Fruit fly (Drosophila melanogaster) whole organism, embryonic: Measurements from ENCODE around the gene UQCR-14.

Source experiments
- BtbVII ChIP-seq: fragments of 200-800 bp; sonication (Bioruptor generic); optimal IDR thresholded peaks from 3 replicates; lab custom pipeline; 2017; ENCODE audit warnings: missing biosample characterization, mild to moderate bottlenecking, missing genetic modification characterization
- C15 ChIP-seq: fragments of 200-800 bp; sonication (Bioruptor generic); IDR thresholded peaks from 3 replicates; pipeline ENCODE4 v1.3.6; 2022; ENCODE audit warnings: missing biosample characterization, missing genetic modification characterization
- CG11504 ChIP-seq: fragments of 200-800 bp; sonication (Bioruptor generic); optimal IDR thresholded peaks from 3 replicates; lab custom pipeline; 2019; ENCODE audit warnings: missing biosample characterization, mild to moderate bottlenecking, missing genetic modification characterization, moderate library complexity
- CG12104 ChIP-seq: fragments of 200-800 bp; sonication (Bioruptor generic); optimal IDR thresholded peaks from 3 replicates; lab custom pipeline; 2016; ENCODE audit warnings: missing biosample characterization, missing genetic modification characterization
- CG12299 ChIP-seq: fragments of 200-800 bp; sonication (Bioruptor generic); optimal IDR thresholded peaks from 2 replicates; lab custom pipeline; 2018; ENCODE audit warnings: missing biosample characterization, mild to moderate bottlenecking, missing genetic modification characterization
- CG12769 ChIP-seq: fragments of 200-800 bp; sonication (Bioruptor generic); optimal IDR thresholded peaks from 2 replicates; lab custom pipeline; 2019; ENCODE audit warnings: missing biosample characterization, mild to moderate bottlenecking, missing genetic modification characterization, moderate library complexity
- CG13775 ChIP-seq: fragments of 200-800 bp; sonication (Bioruptor generic); optimal IDR thresholded peaks from 3 replicates; lab custom pipeline; 2017; ENCODE audit warnings: missing biosample characterization, mild to moderate bottlenecking, missing genetic modification characterization
- CG1647 ChIP-seq: fragments of 200-800 bp; sonication (Bioruptor generic); optimal IDR thresholded peaks from 3 replicates; lab custom pipeline; 2016; ENCODE audit warnings: missing biosample characterization, missing genetic modification characterization
- CG18764 ChIP-seq: fragments of 200-800 bp; sonication (Bioruptor generic); optimal IDR thresholded peaks from 3 replicates; lab custom pipeline; 2016; ENCODE audit warnings: missing biosample characterization, missing genetic modification characterization
- CG2875 ChIP-seq: fragments of 200-800 bp; sonication (Bioruptor generic); optimal IDR thresholded peaks from 2 replicates; lab custom pipeline; 2017; ENCODE audit warnings: missing biosample characterization, mild to moderate bottlenecking, missing genetic modification characterization, missing genetic modification reagents
- CG30431 ChIP-seq: fragments of 200-800 bp; sonication (Bioruptor generic); optimal IDR thresholded peaks from 2 replicates; lab custom pipeline; 2017; ENCODE audit warnings: missing biosample characterization, missing genetic modification characterization
- CG3065 ChIP-seq: fragments of 200-800 bp; sonication (Bioruptor generic); optimal IDR thresholded peaks from 2 replicates; lab custom pipeline; 2016; ENCODE audit warnings: missing biosample characterization, missing genetic modification characterization
- CG31365 ChIP-seq: fragments of 200-800 bp; sonication (Bioruptor generic); optimal IDR thresholded peaks from 2 replicates; lab custom pipeline; 2018; ENCODE audit warnings: missing biosample characterization, mild to moderate bottlenecking, missing genetic modification characterization
- CG3163 ChIP-seq: fragments of 200-800 bp; sonication (Bioruptor generic); optimal IDR thresholded peaks from 3 replicates; lab custom pipeline; 2016; ENCODE audit warnings: missing biosample characterization, missing genetic modification characterization
- CG34422 ChIP-seq: fragments of 200-800 bp; sonication (Bioruptor generic); IDR thresholded peaks from 3 replicates; pipeline ENCODE4 v1.3.6; 2022; ENCODE audit warnings: missing biosample characterization, missing genetic modification characterization
- CG3838 ChIP-seq: fragments of 200-800 bp; sonication (Bioruptor generic); optimal IDR thresholded peaks from 3 replicates; lab custom pipeline; 2016; ENCODE audit warnings: missing biosample characterization, missing genetic modification characterization
- CG3995 ChIP-seq: fragments of 200-800 bp; sonication (Bioruptor generic); optimal IDR thresholded peaks from 3 replicates; lab custom pipeline; 2016; ENCODE audit warnings: missing biosample characterization, missing genetic modification characterization
- CG4404 ChIP-seq: fragments of 200-800 bp; sonication (Bioruptor generic); IDR thresholded peaks from 2 replicates; pipeline ENCODE4 v1.3.6; 2022; ENCODE audit warnings: missing biosample characterization, missing genetic modification characterization
- CG4707 ChIP-seq: fragments of 200-800 bp; sonication (Bioruptor generic); optimal IDR thresholded peaks from 2 replicates; lab custom pipeline; 2018; ENCODE audit warnings: missing biosample characterization, mild to moderate bottlenecking, missing genetic modification characterization, moderate library complexity
- CG4730 ChIP-seq: fragments of 200-800 bp; sonication (Bioruptor generic); IDR thresholded peaks from 2 replicates; pipeline ENCODE4 v1.3.6; 2022; ENCODE audit warnings: missing biosample characterization, missing genetic modification characterization
- CG6683 ChIP-seq: fragments of 200-800 bp; sonication (Bioruptor generic); optimal IDR thresholded peaks from 2 replicates; lab custom pipeline; 2017; ENCODE audit warnings: missing biosample characterization, mild to moderate bottlenecking, missing genetic modification characterization, missing genetic modification reagents
- CG7357 ChIP-seq: fragments of 200-800 bp; sonication (Bioruptor generic); IDR thresholded peaks from 3 replicates; pipeline ENCODE4 v1.3.6; 2022; ENCODE audit warnings: missing biosample characterization, missing genetic modification characterization
- CG7839 ChIP-seq: fragments of 200-800 bp; sonication (Bioruptor generic); optimal IDR thresholded peaks from 3 replicates; lab custom pipeline; 2018; ENCODE audit warnings: missing biosample characterization, mild to moderate bottlenecking, missing genetic modification characterization, moderate library complexity
- Dip3 ChIP-seq: fragments of 200-800 bp; sonication (Bioruptor generic); optimal IDR thresholded peaks from 3 replicates; lab custom pipeline; 2016; ENCODE audit warnings: missing biosample characterization, missing genetic modification characterization
- H2.0 ChIP-seq: fragments of 200-800 bp; sonication (Bioruptor generic); IDR thresholded peaks from 2 replicates; pipeline ENCODE4 v1.3.6; 2022; ENCODE audit warnings: missing biosample characterization, missing genetic modification characterization
- Hmx ChIP-seq: fragments of 200-800 bp; sonication (Bioruptor generic); optimal IDR thresholded peaks from 2 replicates; lab custom pipeline; 2016; ENCODE audit warnings: missing biosample characterization, missing genetic modification characterization
- Hr3 ChIP-seq: fragments of 200-800 bp; sonication (Bioruptor generic); optimal IDR thresholded peaks from 3 replicates; lab custom pipeline; 2016; ENCODE audit warnings: missing biosample characterization, missing genetic modification characterization
- Mad ChIP-seq: fragments of 200-800 bp; sonication (Bioruptor generic); optimal IDR thresholded peaks from 2 replicates; lab custom pipeline; 2016; ENCODE audit warnings: missing biosample characterization, missing genetic modification characterization
- Nf-YB ChIP-seq: fragments of 200-800 bp; sonication (Bioruptor generic); optimal IDR thresholded peaks from 3 replicates; lab custom pipeline; 2019; ENCODE audit warnings: missing biosample characterization, mild to moderate bottlenecking, missing genetic modification characterization, moderate library complexity
- NfI ChIP-seq: fragments of 200-800 bp; sonication (Bioruptor generic); optimal IDR thresholded peaks from 3 replicates; lab custom pipeline; 2018; ENCODE audit warnings: missing biosample characterization, mild to moderate bottlenecking, missing genetic modification characterization, moderate library complexity
- bab2 ChIP-seq: fragments of 200-800 bp; sonication (Bioruptor generic); optimal IDR thresholded peaks from 2 replicates; lab custom pipeline; 2016; ENCODE audit warnings: missing biosample characterization, missing genetic modification characterization
- da ChIP-seq: fragments of 200-800 bp; sonication (Bioruptor generic); optimal IDR thresholded peaks from 2 replicates; lab custom pipeline; 2016; ENCODE audit warnings: missing biosample characterization, missing genetic modification characterization
- dimm ChIP-seq: fragments of 200-800 bp; sonication (Bioruptor generic); IDR thresholded peaks from 2 replicates; pipeline ENCODE4 v1.3.6; 2022; ENCODE audit warnings: missing biosample characterization, missing genetic modification characterization
- disco-r ChIP-seq: fragments of 200-800 bp; sonication (Bioruptor generic); optimal IDR thresholded peaks from 2 replicates; lab custom pipeline; 2016; ENCODE audit warnings: missing biosample characterization, missing genetic modification characterization
- dpn ChIP-seq, 2 experiments: fragments of 200-800 bp; sonication (Bioruptor generic); optimal IDR thresholded peaks; 3 replicates each; lab custom pipeline; 2016; ENCODE audit warnings: missing biosample characterization in 2 of 2, missing genetic modification characterization in 2 of 2
- gcm ChIP-seq: fragments of 200-800 bp; sonication (Bioruptor generic); optimal IDR thresholded peaks from 2 replicates; lab custom pipeline; 2019; ENCODE audit warnings: missing biosample characterization, mild to moderate bottlenecking, missing genetic modification characterization, moderate library complexity
- gem ChIP-seq: fragments of 200-800 bp; sonication (Bioruptor generic); optimal IDR thresholded peaks from 2 replicates; lab custom pipeline; 2019; ENCODE audit warnings: missing biosample characterization, mild to moderate bottlenecking, missing genetic modification characterization, moderate library complexity
- hb ChIP-seq: fragments of 200-800 bp; sonication (Bioruptor generic); IDR thresholded peaks from 3 replicates; pipeline ENCODE4 v1.3.6; 2022; ENCODE audit warnings: missing biosample characterization, missing genetic modification characterization; ENCODE audit not compliant: partially characterized antibody
- kay ChIP-seq: fragments of 200-800 bp; sonication (Bioruptor generic); optimal IDR thresholded peaks from 2 replicates; lab custom pipeline; 2016; ENCODE audit warnings: missing biosample characterization, missing genetic modification characterization
- mirr ChIP-seq: fragments of 200-800 bp; sonication (Bioruptor generic); optimal IDR thresholded peaks from 3 replicates; lab custom pipeline; 2018; ENCODE audit warnings: missing biosample characterization, mild to moderate bottlenecking, missing genetic modification characterization
- psq ChIP-seq: fragments of 200-800 bp; sonication (Bioruptor generic); optimal IDR thresholded peaks from 2 replicates; lab custom pipeline; 2017; ENCODE audit warnings: missing biosample characterization, missing genetic modification characterization
- rib ChIP-seq: fragments of 200-800 bp; sonication (Bioruptor generic); IDR thresholded peaks from 2 replicates; pipeline ENCODE4 v1.3.6; 2022; ENCODE audit warnings: missing biosample characterization, missing genetic modification characterization
- run ChIP-seq: fragments of 200-800 bp; sonication (Bioruptor generic); optimal IDR thresholded peaks from 3 replicates; lab custom pipeline; 2018; ENCODE audit warnings: missing biosample characterization, mild to moderate bottlenecking, missing genetic modification characterization
- slp2 ChIP-seq: fragments of 200-800 bp; sonication (Bioruptor generic); optimal IDR thresholded peaks from 2 replicates; lab custom pipeline; 2016; ENCODE audit warnings: missing biosample characterization, missing genetic modification characterization
- sr ChIP-seq: fragments of 200-800 bp; sonication (Bioruptor generic); IDR thresholded peaks from 3 replicates; pipeline ENCODE4 v1.3.6; 2022; ENCODE audit warnings: missing biosample characterization, missing genetic modification characterization
- tin ChIP-seq: fragments of 200-800 bp; sonication (Bioruptor generic); optimal IDR thresholded peaks from 3 replicates; lab custom pipeline; 2016; ENCODE audit warnings: missing biosample characterization, missing genetic modification characterization
- tll ChIP-seq, 2 experiments: fragments of 200-800 bp in 1 of 2; fragments of >200 bp in 1 of 2; sonication (Bioruptor generic) in 1 of 2; optimal IDR thresholded peaks; 2 replicates each; lab custom pipeline; 2017 to 2019; ENCODE audit warnings: missing biosample characterization in 2 of 2, missing genetic modification characterization in 2 of 2, mild to moderate bottlenecking in 1 of 2, moderate library complexity in 1 of 2
- tna ChIP-seq: fragments of 200-800 bp; sonication (Bioruptor generic); IDR thresholded peaks from 2 replicates; pipeline ENCODE4 v1.3.6; 2022; ENCODE audit warnings: missing biosample characterization, missing genetic modification characterization; ENCODE audit not compliant: partially characterized antibody
- vvl ChIP-seq: fragments of 200-800 bp; sonication (Bioruptor generic); IDR thresholded peaks from 2 replicates; pipeline ENCODE4 v1.3.6; 2022; ENCODE audit warnings: missing biosample characterization, missing genetic modification characterization
- zen ChIP-seq: fragments of 200-800 bp; sonication (Bioruptor generic); optimal IDR thresholded peaks from 3 replicates; lab custom pipeline; 2018; ENCODE audit warnings: missing biosample characterization, mild to moderate bottlenecking, missing genetic modification characterization, moderate library complexity
- zfh2 ChIP-seq: fragments of 200-800 bp; sonication (Bioruptor generic); optimal IDR thresholded peaks from 2 replicates; lab custom pipeline; 2016; ENCODE audit warnings: missing biosample characterization, missing genetic modification characterization

UQCR-14 gene

dm6 chrX:16278783-16279182, 7.3 kb upstream of the UQCR-14 start (continued):
- TF ChIP-seq hb (GFP tag; lab: Robert Waterston, UW) (no peak), gem (tag; lab: Kevin White, UChicago) (peak; percentile 89), CG13775 (GFP tag; lab: Kevin White, UChicago) (peak; percentile 83), CG3065 (GFP tag; lab: Kevin White, UChicago) (no peak), Nf-YB (GFP tag; lab: Kevin White, UChicago) (peak; percentile 72), CG30431 (GFP tag; lab: Kevin White, UChicago) (peak; percentile 89), rib (GFP tag; lab: Robert Waterston, UW) (0 out of 2 replicates have a peak, but pooled peaks have one; percentile 9), CG3163 (GFP tag; lab: Kevin White, UChicago) (no peak), da (GFP tag; lab: Kevin White, UChicago) (no peak), BtbVII (peak; percentile 73), Mad (GFP tag; lab: Kevin White, UChicago) (peak; percentile 73), gcm (GFP tag; lab: Kevin White, UChicago) (peak; percentile 84), sr (peak; percentile 66), CG2875 (peak; percentile 91), CG4707 (GFP tag; lab: Kevin White, UChicago) (peak; percentile 81), CG4730 (GFP tag; lab: Robert Waterston, UW) (peak; percentile 68), run (tag; lab: Kevin White, UChicago) (no peak), CG1647 (GFP tag; lab: Kevin White, UChicago) (peak; percentile 51), CG3995 (GFP tag; lab: Kevin White, UChicago) (no peak), mirr (GFP tag; lab: Kevin White, UChicago) (peak; percentile 71), CG4404 (GFP tag; lab: Robert Waterston, UW) (peak; percentile 70), CG34422 (GFP tag; lab: Robert Waterston, UW) (peak; percentile 82), CG6683 (peak; percentile 71), bab2 (GFP tag; lab: Kevin White, UChicago) (peak; percentile 46), Hr3 (GFP tag; lab: Kevin White, UChicago) (peak; percentile 5), tna (GFP tag; lab: Robert Waterston, UW) (no peak), CG12104 (GFP tag; lab: Kevin White, UChicago) (peak; percentile 72), C15 (GFP tag; lab: Robert Waterston, UW) (peak; percentile 56; the same call in 1 of the 3 replicates), Hmx (GFP tag; lab: Kevin White, UChicago) (no peak), NfI (peak; percentile 82), CG3838 (GFP tag; lab: Kevin White, UChicago) (peak; percentile 12), vvl (peak; percentile 93), CG12769 (peak; percentile 83), zfh2 (GFP tag; lab: Kevin White, UChicago) (no peak), tin (peak; percentile 80), CG7357 (GFP tag; lab: Robert Waterston, UW) (peak; percentile 68; the same call in 2 of the 3 replicates), kay (GFP tag; lab: Kevin White, UChicago) (no peak), CG7839 (tag; lab: Kevin White, UChicago) (peak; percentile 88), CG31365 (tag; lab: Kevin White, UChicago) (peak; percentile 61), CG11504 (tag; lab: Kevin White, UChicago) (peak; percentile 82), H2.0 (GFP tag; lab: Robert Waterston, UW) (peak; percentile 73), disco-r (GFP tag; lab: Kevin White, UChicago) (no peak), slp2 (GFP tag; lab: Kevin White, UChicago) (peak; percentile 34), Dip3 (GFP tag; lab: Kevin White, UChicago) (peak; percentile 7), psq (GFP tag; lab: Kevin White, UChicago) (no peak), dimm (GFP tag; lab: Robert Waterston, UW) (peak; percentile 66), CG18764 (GFP tag; lab: Kevin White, UChicago) (peak; percentile 97), tll (GFP tag; optimal IDR thresholded peaks at IDR 0.05; lab: Kevin White, UChicago) (no peak), dpn (GFP tag; optimal IDR thresholded peaks at IDR 0.05; lab: Kevin White, UChicago) (peak; percentile 13 to 66), zen (tag; lab: Kevin White, UChicago) (peak; percentile 79), CG12299 (tag; lab: Kevin White, UChicago) (peak; percentile 87)
